Fruit fly (Drosophila melanogaster) whole organism, embryonic: Measurements from ENCODE around the gene CG42366.

Experiments
- Aef1 ChIP-seq: fragments of 200-800 bp; sonication (Bioruptor generic); IDR thresholded peaks from 3 replicates; pipeline ENCODE4 v1.3.6; 2022; ENCODE audit warnings: missing biosample characterization, missing genetic modification characterization
- Antp ChIP-seq: fragments of 200-800 bp; sonication (Bioruptor generic); optimal IDR thresholded peaks from 3 replicates; lab custom pipeline; 2016; ENCODE audit warnings: missing biosample characterization, missing genetic modification characterization
- Atf6 ChIP-seq: fragments of 200-800 bp; sonication (Bioruptor generic); IDR thresholded peaks from 2 replicates; pipeline ENCODE4 v1.3.6; 2022; ENCODE audit warnings: missing biosample characterization, missing genetic modification characterization
- CG10209 ChIP-seq: fragments of 200-800 bp; sonication (Bioruptor generic); optimal IDR thresholded peaks from 3 replicates; lab custom pipeline; 2017; ENCODE audit warnings: missing biosample characterization, mild to moderate bottlenecking, missing genetic modification characterization, missing genetic modification reagents
- CG10267 ChIP-seq: fragments of 200-800 bp; sonication (Bioruptor generic); optimal IDR thresholded peaks from 2 replicates; lab custom pipeline; 2018; ENCODE audit warnings: missing biosample characterization, mild to moderate bottlenecking, missing genetic modification characterization, moderate library complexity
- CG10321 ChIP-seq: fragments of 200-800 bp; sonication (Bioruptor generic); IDR thresholded peaks from 2 replicates; pipeline ENCODE4 v1.3.6; 2022; ENCODE audit warnings: missing biosample characterization, missing genetic modification characterization
- CG10366 ChIP-seq: fragments of 200-800 bp; sonication (Bioruptor generic); IDR thresholded peaks from 2 replicates; pipeline ENCODE4 v1.3.6; 2022; ENCODE audit warnings: missing biosample characterization, missing genetic modification characterization
- CG10979 ChIP-seq: fragments of 200-800 bp; sonication (Bioruptor generic); optimal IDR thresholded peaks from 2 replicates; lab custom pipeline; 2018; ENCODE audit warnings: missing biosample characterization, mild to moderate bottlenecking, missing genetic modification characterization, moderate library complexity
- CG11695 ChIP-seq: fragments of 200-800 bp; sonication (Bioruptor generic); IDR thresholded peaks from 3 replicates; pipeline ENCODE4 v1.3.6; 2022; ENCODE audit warnings: missing biosample characterization, missing genetic modification characterization
- CG12299 ChIP-seq: fragments of 200-800 bp; sonication (Bioruptor generic); optimal IDR thresholded peaks from 2 replicates; lab custom pipeline; 2018; ENCODE audit warnings: missing biosample characterization, mild to moderate bottlenecking, missing genetic modification characterization
- CG1233 ChIP-seq: fragments of 200-800 bp; sonication (Bioruptor generic); optimal IDR thresholded peaks from 4 replicates; lab custom pipeline; 2018; ENCODE audit warnings: missing biosample characterization, mild to moderate bottlenecking, missing genetic modification characterization
- CG1602 ChIP-seq: fragments of 200-800 bp; sonication (Bioruptor generic); optimal IDR thresholded peaks from 3 replicates; lab custom pipeline; 2016; ENCODE audit warnings: missing biosample characterization, missing genetic modification characterization
- CG17359 ChIP-seq: fragments of 200-800 bp; sonication (Bioruptor generic); optimal IDR thresholded peaks from 3 replicates; lab custom pipeline; 2018; ENCODE audit warnings: missing biosample characterization, mild to moderate bottlenecking, missing genetic modification characterization, moderate library complexity
- CG2712 ChIP-seq: fragments of 200-800 bp; optimal IDR thresholded peaks from 3 replicates; lab custom pipeline; 2019; ENCODE audit warnings: missing biosample characterization, mild to moderate bottlenecking, missing genetic modification characterization, moderate library complexity
- CG30403 ChIP-seq: fragments of 200-800 bp; sonication (Bioruptor generic); optimal IDR thresholded peaks from 3 replicates; lab custom pipeline; 2016; ENCODE audit warnings: missing biosample characterization, missing genetic modification characterization
- CG33557 ChIP-seq: fragments of 200-800 bp; sonication (Bioruptor generic); optimal IDR thresholded peaks from 2 replicates; lab custom pipeline; 2019; ENCODE audit warnings: missing biosample characterization, mild to moderate bottlenecking, missing genetic modification characterization, moderate library complexity
- CG4282 ChIP-seq: fragments of 200-800 bp; sonication (Bioruptor generic); optimal IDR thresholded peaks from 2 replicates; lab custom pipeline; 2016; ENCODE audit warnings: missing biosample characterization, missing genetic modification characterization
- CG6254 ChIP-seq: fragments of 200-800 bp; sonication (Bioruptor generic); optimal IDR thresholded peaks from 3 replicates; lab custom pipeline; 2017; ENCODE audit warnings: mild to moderate bottlenecking, missing biosample characterization, missing genetic modification reagents, missing genetic modification characterization
- CG7745 ChIP-seq: fragments of 200-800 bp; sonication (Bioruptor generic); optimal IDR thresholded peaks from 2 replicates; lab custom pipeline; 2018; ENCODE audit warnings: missing biosample characterization, mild to moderate bottlenecking, missing genetic modification characterization, moderate library complexity
- CG7786 ChIP-seq: fragments of 200-800 bp; sonication (Bioruptor generic); optimal IDR thresholded peaks from 2 replicates; lab custom pipeline; 2016; ENCODE audit warnings: missing biosample characterization, missing genetic modification characterization
- CG9817 ChIP-seq: fragments of 200-800 bp; sonication (Bioruptor generic); optimal IDR thresholded peaks from 2 replicates; lab custom pipeline; 2018; ENCODE audit warnings: missing biosample characterization, mild to moderate bottlenecking, missing genetic modification characterization, moderate library complexity
- HLH3B ChIP-seq: fragments of 200-800 bp; sonication (Bioruptor generic); IDR thresholded peaks from 2 replicates; pipeline ENCODE4 v1.3.6; 2022; ENCODE audit warnings: missing biosample characterization, missing genetic modification characterization
- HLH4C ChIP-seq: fragments of 200-800 bp; sonication (Bioruptor generic); IDR thresholded peaks from 3 replicates; pipeline ENCODE4 v1.3.6; 2022; ENCODE audit warnings: missing biosample characterization, missing genetic modification characterization; ENCODE audit not compliant: partially characterized antibody
- MESR4 ChIP-seq: fragments of 200-800 bp; sonication (Bioruptor generic); optimal IDR thresholded peaks from 2 replicates; lab custom pipeline; 2018; ENCODE audit warnings: missing biosample characterization, mild to moderate bottlenecking, missing genetic modification characterization, moderate library complexity
- NC2β ChIP-seq: fragments of 200-800 bp; sonication (Bioruptor generic); optimal IDR thresholded peaks from 2 replicates; lab custom pipeline; 2016; ENCODE audit warnings: missing biosample characterization, missing genetic modification characterization
- Oaz ChIP-seq: fragments of 200-800 bp; sonication (Bioruptor generic); IDR thresholded peaks from 2 replicates; pipeline ENCODE4 v1.3.6; 2022; ENCODE audit warnings: missing biosample characterization, missing genetic modification characterization
- YL-1 ChIP-seq: fragments of 200-800 bp; sonication (Bioruptor generic); optimal IDR thresholded peaks from 3 replicates; lab custom pipeline; 2017; ENCODE audit warnings: missing biosample characterization, mild to moderate bottlenecking, missing genetic modification characterization
- ap ChIP-seq: fragments of 200-800 bp; sonication (Bioruptor generic); IDR thresholded peaks from 2 replicates; pipeline ENCODE4 v1.3.6; 2022; ENCODE audit warnings: missing biosample characterization, missing genetic modification characterization
- bab2 ChIP-seq: fragments of 200-800 bp; sonication (Bioruptor generic); optimal IDR thresholded peaks from 2 replicates; lab custom pipeline; 2016; ENCODE audit warnings: missing biosample characterization, missing genetic modification characterization
- cas ChIP-seq: fragments of 200-800 bp; sonication (Bioruptor generic); IDR thresholded peaks from 2 replicates; pipeline ENCODE4 v1.3.6; 2022; ENCODE audit warnings: missing biosample characterization, missing genetic modification characterization
- chn ChIP-seq: fragments of 200-800 bp; sonication (Bioruptor generic); optimal IDR thresholded peaks from 2 replicates; lab custom pipeline; 2016; ENCODE audit warnings: missing biosample characterization, missing genetic modification characterization
- da ChIP-seq: fragments of 200-800 bp; sonication (Bioruptor generic); optimal IDR thresholded peaks from 2 replicates; lab custom pipeline; 2016; ENCODE audit warnings: missing biosample characterization, missing genetic modification characterization
- dm ChIP-seq: fragments of 200-800 bp; sonication (Bioruptor generic); optimal IDR thresholded peaks from 3 replicates; lab custom pipeline; 2016; ENCODE audit warnings: missing biosample characterization, missing genetic modification characterization
- dmrt99B ChIP-seq: fragments of 200-800 bp; sonication (Bioruptor generic); optimal IDR thresholded peaks from 2 replicates; lab custom pipeline; 2018; ENCODE audit warnings: missing biosample characterization, mild to moderate bottlenecking, missing genetic modification characterization, moderate library complexity
- ems ChIP-seq: fragments of 200-800 bp; sonication (Bioruptor generic); optimal IDR thresholded peaks from 3 replicates; lab custom pipeline; 2016; ENCODE audit warnings: missing biosample characterization, missing genetic modification characterization
- her ChIP-seq: fragments of 200-800 bp; sonication (Bioruptor generic); optimal IDR thresholded peaks from 2 replicates; lab custom pipeline; 2016; ENCODE audit warnings: missing biosample characterization, missing genetic modification characterization
- kah ChIP-seq: fragments of 200-800 bp; sonication (Bioruptor generic); optimal IDR thresholded peaks from 2 replicates; lab custom pipeline; 2018; ENCODE audit warnings: missing biosample characterization, mild to moderate bottlenecking, missing genetic modification characterization
- lab ChIP-seq: fragments of 200-800 bp; sonication (Bioruptor generic); optimal IDR thresholded peaks from 3 replicates; lab custom pipeline; 2017; ENCODE audit warnings: missing biosample characterization, missing genetic modification characterization, mild to moderate bottlenecking, moderate library complexity, missing genetic modification reagents
- lmd ChIP-seq: fragments of 200-800 bp; sonication (Bioruptor generic); IDR thresholded peaks from 2 replicates; pipeline ENCODE4 v1.3.6; 2022; ENCODE audit warnings: missing biosample characterization, missing genetic modification characterization
- lov ChIP-seq, 2 experiments: fragments of 200-800 bp in 1 of 2; fragments of >200 bp in 1 of 2; sonication (Bioruptor generic) in 1 of 2; IDR thresholded peaks in 1 of 2; optimal IDR thresholded peaks in 1 of 2; 2 replicates in 1 of 2; 3 replicates in 1 of 2; pipeline versions ENCODE4 v1.3.6 to Lab custom; 2017 to 2022; ENCODE audit warnings: missing biosample characterization in 1 of 2, missing genetic modification characterization in 1 of 2
- peb ChIP-seq: fragments of 200-800 bp; sonication (Bioruptor generic); IDR thresholded peaks from 2 replicates; pipeline ENCODE4 v1.3.6; 2022; ENCODE audit warnings: missing biosample characterization, missing genetic modification characterization
- pnt ChIP-seq: fragments of 200-800 bp; sonication (Bioruptor generic); optimal IDR thresholded peaks from 3 replicates; lab custom pipeline; 2016; ENCODE audit warnings: missing biosample characterization, missing genetic modification characterization
- prd ChIP-seq, 3 experiments: fragments of >200 bp in 2 of 3; fragments of 200-800 bp in 1 of 3; sonication (Bioruptor generic) in 1 of 3; optimal IDR thresholded peaks in 2 of 3; IDR thresholded peaks in 1 of 3; 2 replicates in 2 of 3; 3 replicates in 1 of 3; pipeline versions ENCODE4 v1.3.6 to Lab custom; 2017 to 2022; ENCODE audit warnings: missing biosample characterization in 1 of 3, missing genetic modification characterization in 1 of 3
- so ChIP-seq: fragments of 200-800 bp; sonication (Bioruptor generic); IDR thresholded peaks from 3 replicates; pipeline ENCODE4 v1.3.6; 2022; ENCODE audit warnings: missing biosample characterization, missing genetic modification characterization
- sug ChIP-seq: fragments of 200-800 bp; optimal IDR thresholded peaks from 2 replicates; lab custom pipeline; 2019; ENCODE audit warnings: missing biosample characterization, mild to moderate bottlenecking, missing genetic modification characterization, moderate library complexity
- tin ChIP-seq: fragments of 200-800 bp; sonication (Bioruptor generic); optimal IDR thresholded peaks from 3 replicates; lab custom pipeline; 2016; ENCODE audit warnings: missing biosample characterization, missing genetic modification characterization
- twi ChIP-seq: fragments of 200-800 bp; optimal IDR thresholded peaks from 2 replicates; lab custom pipeline; 2019; ENCODE audit warnings: missing biosample characterization, mild to moderate bottlenecking, missing genetic modification characterization, moderate library complexity
- unc-4 ChIP-seq: fragments of 200-800 bp; sonication (Bioruptor generic); IDR thresholded peaks from 2 replicates; pipeline ENCODE4 v1.3.6; 2022; ENCODE audit warnings: missing biosample characterization, missing genetic modification characterization; ENCODE audit not compliant: partially characterized antibody
- zen2 ChIP-seq: fragments of 200-800 bp; sonication (Bioruptor generic); IDR thresholded peaks from 3 replicates; pipeline ENCODE4 v1.3.6; 2022; ENCODE audit warnings: missing biosample characterization, missing genetic modification characterization; ENCODE audit not compliant: partially characterized antibody

CG42366 gene

dm6 chr2L:9921401-9921800 lies 3.6 kb upstream of the CG42366 start, which contains the start of gene CG4592 (continued):
- TF ChIP-seq kah (GFP tag; lab: Kevin White, UChicago), result peak; percentile 46
- TF ChIP-seq Atf6 (GFP tag; lab: Robert Waterston, UW), result peak; percentile 72
- TF ChIP-seq pnt (GFP tag; lab: Kevin White, UChicago), result no peak
- TF ChIP-seq CG6254, result peak; percentile 5
- TF ChIP-seq CG10321, result peak; percentile 32; the same call in 1 of the 2 replicates
- no peak for TF ChIP-seq twi
- peak; percentile 71 for TF ChIP-seq CG30403
- TF ChIP-seq CG1602 (GFP tag; lab: Kevin White, UChicago), result peak; percentile 8
- peak; percentile 19 for TF ChIP-seq YL-1 (GFP tag; lab: Kevin White, UChicago)
- TF ChIP-seq CG10366, result peak; percentile 72
- TF ChIP-seq zen2 (GFP tag; lab: Robert Waterston, UW), result no peak
- no peak for TF ChIP-seq CG33557
- TF ChIP-seq dm (GFP tag; lab: Kevin White, UChicago), result no peak
- peak; percentile 8 for TF ChIP-seq Antp (GFP tag; lab: Kevin White, UChicago)
- peak; percentile 73 for TF ChIP-seq CG10979
- peak; percentile 18 for TF ChIP-seq ems (GFP tag; lab: Kevin White, UChicago)
- no peak for TF ChIP-seq HLH4C (GFP tag; lab: Robert Waterston, UW)
- peak; percentile 50 for TF ChIP-seq CG10267 (tag; lab: Kevin White, UChicago)
- TF ChIP-seq HLH3B, result peak; percentile 62; the same call in 1 of the 2 replicates
- peak; percentile 57; the same call in 1 of the 2 replicates for TF ChIP-seq lmd (GFP tag; lab: Robert Waterston, UW)
- TF ChIP-seq CG17359 (tag; lab: Kevin White, UChicago), result no peak
- TF ChIP-seq lov (optimal IDR thresholded peaks at IDR 0.05; lab: Kevin White, UChicago), result no peak
- 0 out of 3 replicates have a peak, but pooled peaks have one; percentile 27 for TF ChIP-seq lov (GFP tag; IDR thresholded peaks at IDR 0.05; lab: Robert Waterston, UW)
- no peak for TF ChIP-seq da (GFP tag; lab: Kevin White, UChicago)
- 0 out of 2 replicates have a peak, but pooled peaks have one; percentile 21 for TF ChIP-seq ap (GFP tag; lab: Robert Waterston, UW)
- TF ChIP-seq CG1233 (GFP tag; lab: Kevin White, UChicago), result peak; percentile 58
- peak; percentile 78 for TF ChIP-seq CG2712 (tag; lab: Kevin White, UChicago)
- peak; percentile 21 for TF ChIP-seq MESR4 (GFP tag; lab: Kevin White, UChicago)
- no peak for TF ChIP-seq CG4282
- peak; percentile 94 for TF ChIP-seq sug (tag; lab: Kevin White, UChicago)
- TF ChIP-seq CG7786, result no peak
- TF ChIP-seq unc-4, result 0 out of 2 replicates have a peak, but pooled peaks have one; percentile 15
- TF ChIP-seq CG11695, result peak; percentile 39; the same call in 1 of the 3 replicates
- peak; percentile 40 for TF ChIP-seq CG9817
- TF ChIP-seq chn (GFP tag; lab: Kevin White, UChicago), result peak; percentile 42
- TF ChIP-seq her (GFP tag; lab: Kevin White, UChicago), result peak; percentile 45
- 0 out of 2 replicates have a peak, but pooled peaks have one; percentile 37 for TF ChIP-seq cas (GFP tag; lab: Robert Waterston, UW)
- peak; percentile 58 for TF ChIP-seq CG10209 (GFP tag; lab: Kevin White, UChicago)
- peak; percentile 78 for TF ChIP-seq lab (GFP tag; lab: Kevin White, UChicago)
- TF ChIP-seq peb (GFP tag; lab: Robert Waterston, UW), result no peak
- no peak; the same call in 1 of the 2 replicates for TF ChIP-seq Oaz (GFP tag; lab: Robert Waterston, UW)
- no peak for TF ChIP-seq Aef1 (GFP tag; lab: Robert Waterston, UW)
- TF ChIP-seq CG12299 (tag; lab: Kevin White, UChicago), result peak; percentile 19
- TF ChIP-seq NC2β, result peak; percentile 25
- TF ChIP-seq bab2 (GFP tag; lab: Kevin White, UChicago), result peak; percentile 22
- no peak for TF ChIP-seq prd (optimal IDR thresholded peaks at IDR 0.05; lab: Kevin White, UChicago)
- peak; percentile 53; the same call in 2 of the 3 replicates for TF ChIP-seq prd (GFP tag; IDR thresholded peaks at IDR 0.05; lab: Robert Waterston, UW)
- TF ChIP-seq CG7745 (tag; lab: Kevin White, UChicago), result no peak
- peak; percentile 57 for TF ChIP-seq tin (GFP tag; lab: Kevin White, UChicago)
- 0 out of 3 replicates have a peak, but pooled peaks have one; percentile 21 for TF ChIP-seq so (GFP tag; lab: Robert Waterston, UW)
- TF ChIP-seq dmrt99B (tag; lab: Kevin White, UChicago), result no peak
